Fruit fly (Drosophila melanogaster) Kc167 (cell line): ENCODE data around the gene CG4645.

Experiments used
- Myc ChIP-seq: fragments of >200 bp; optimal IDR thresholded peaks from 2 replicates; lab custom pipeline; 2017; ENCODE audit warnings: missing external identifiers
- Sin3A ChIP-seq: fragments of >200 bp; optimal IDR thresholded peaks from 2 replicates; lab custom pipeline; 2018; ENCODE audit warnings: missing external identifiers
- h ChIP-seq: fragments of >200 bp; optimal IDR thresholded peaks from 3 replicates; lab custom pipeline; 2018; ENCODE audit warnings: missing external identifiers
- insv ChIP-seq: fragments of >200 bp; optimal IDR thresholded peaks from 3 replicates; lab custom pipeline; 2018; ENCODE audit warnings: missing external identifiers
- psq ChIP-seq: fragments of >200 bp; optimal IDR thresholded peaks from 2 replicates; lab custom pipeline; 2017; ENCODE audit warnings: missing external identifiers
- ttk ChIP-seq: sonication (Bioruptor generic); optimal IDR thresholded peaks from 2 replicates; lab custom pipeline; 2017; ENCODE audit warnings: missing external identifiers

CG4645 gene

dm6 chrX:12896393-12896792, 13.4 kb upstream of the CG4645 start:
- TF ChIP-seq Myc (lab: Kevin White, UChicago) = no peak
- no peak for TF ChIP-seq insv
- TF ChIP-seq h = no peak
- no peak for TF ChIP-seq Sin3A (lab: Kevin White, UChicago)
- TF ChIP-seq psq (lab: Kevin White, UChicago) = no peak
- no peak for TF ChIP-seq ttk

- no peak for TF ChIP-seq insv
- TF ChIP-seq h = no peak
- no peak for TF ChIP-seq Sin3A (lab: Kevin White, UChicago)
- TF ChIP-seq ttk = no peak
- TF ChIP-seq psq (lab: Kevin White, UChicago) = no peak
- no peak for TF ChIP-seq Myc (lab: Kevin White, UChicago)
These were observed 12.6 kb upstream of the CG4645 start, which contains the start of gene Pde9 for dm6 chrX:12897150-12897549. TSS of gene Pde9 (minus strand) at chrX:12897327.

dm6 chrX:12898569-12898968, 11.2 kb upstream of the CG4645 start, which contains the start of gene CG32650:
TSS of gene CG32650 (minus strand) at chrX:12898669.
- no peak for TF ChIP-seq Sin3A (lab: Kevin White, UChicago)
- no peak for TF ChIP-seq insv
- TF ChIP-seq Myc (lab: Kevin White, UChicago) = no peak
- TF ChIP-seq ttk = no peak
- no peak for TF ChIP-seq h
- no peak for TF ChIP-seq psq (lab: Kevin White, UChicago)

dm6 chrX:12900718-12901442, 8.9 kb upstream of the CG4645 start, which contains the start of gene Coq8:
TSS of gene Coq8 (minus strand) at chrX:12901114.
- no peak for TF ChIP-seq psq (lab: Kevin White, UChicago)
- no peak for TF ChIP-seq h
- TF ChIP-seq Sin3A (lab: Kevin White, UChicago) = no peak
- no peak for TF ChIP-seq ttk
- no peak for TF ChIP-seq insv
- TF ChIP-seq Myc (lab: Kevin White, UChicago) = no peak

dm6 chrX:12903099-12903616, 6.6 kb upstream of the CG4645 start, which contains the start of gene Flad1:
TSS of gene Flad1 (minus strand) at chrX:12903516.
- TF ChIP-seq insv (no peak), Sin3A (lab: Kevin White, UChicago) (no peak), Myc (lab: Kevin White, UChicago) (no peak), psq (lab: Kevin White, UChicago) (no peak), h (no peak), ttk (no peak)

dm6 chrX:12905014-12905900, 4.5 kb upstream of the CG4645 start:
- TF ChIP-seq Sin3A (lab: Kevin White, UChicago) (no peak), ttk (no peak), h (no peak), psq (lab: Kevin White, UChicago) (no peak), insv (no peak), Myc (lab: Kevin White, UChicago) (no peak)

dm6 chrX:12905901-12906689, 3.7 kb upstream of the CG4645 start, which contains the start of gene CG4404:
TSS of gene CG4404 (minus strand) at chrX:12906018.
- TF ChIP-seq insv = no peak
- TF ChIP-seq psq (lab: Kevin White, UChicago) = no peak
- TF ChIP-seq Myc (lab: Kevin White, UChicago) = no peak
- no peak for TF ChIP-seq Sin3A (lab: Kevin White, UChicago)
- TF ChIP-seq ttk = no peak
- TF ChIP-seq h = no peak

dm6 chrX:12906914-12907313, 2.8 kb upstream of the CG4645 start, which contains the start of gene mRpL49:
TSS of gene mRpL49 (plus strand) at chrX:12907105.
- TF ChIP-seq psq (lab: Kevin White, UChicago) = no peak
- no peak for TF ChIP-seq insv

- TF ChIP-seq Myc (lab: Kevin White, UChicago) (no peak), h (no peak), psq (lab: Kevin White, UChicago) (no peak)
These were observed 4.0 kb downstream of the CG4645 start for dm6 chrX:12913729-12914128.

- TF ChIP-seq insv (no peak), Sin3A (lab: Kevin White, UChicago) (no peak), h (no peak), ttk (no peak)
These were observed 7.4 kb downstream of the CG4645 start, which contains the start of gene fne for dm6 chrX:12917177-12917576. TSS of gene fne (plus strand) at chrX:12917477.

- TF ChIP-seq ttk = no peak
- no peak for TF ChIP-seq insv
- TF ChIP-seq psq (lab: Kevin White, UChicago) = no peak
- TF ChIP-seq Myc (lab: Kevin White, UChicago) = no peak
- no peak for TF ChIP-seq h
- no peak for TF ChIP-seq Sin3A (lab: Kevin White, UChicago)
These were observed 9.8 kb downstream of the CG4645 start for dm6 chrX:12919594-12919993.

- TF ChIP-seq insv (no peak), h (no peak), ttk (no peak), Myc (lab: Kevin White, UChicago) (no peak), Sin3A (lab: Kevin White, UChicago) (no peak), psq (lab: Kevin White, UChicago) (no peak)
These were observed 12.6 kb downstream of the CG4645 start for dm6 chrX:12922338-12922737.
